Worm (Caenorhabditis elegans): ENCODE results near the gene W06F12.2.

W06F12.2 gene

DNA sequence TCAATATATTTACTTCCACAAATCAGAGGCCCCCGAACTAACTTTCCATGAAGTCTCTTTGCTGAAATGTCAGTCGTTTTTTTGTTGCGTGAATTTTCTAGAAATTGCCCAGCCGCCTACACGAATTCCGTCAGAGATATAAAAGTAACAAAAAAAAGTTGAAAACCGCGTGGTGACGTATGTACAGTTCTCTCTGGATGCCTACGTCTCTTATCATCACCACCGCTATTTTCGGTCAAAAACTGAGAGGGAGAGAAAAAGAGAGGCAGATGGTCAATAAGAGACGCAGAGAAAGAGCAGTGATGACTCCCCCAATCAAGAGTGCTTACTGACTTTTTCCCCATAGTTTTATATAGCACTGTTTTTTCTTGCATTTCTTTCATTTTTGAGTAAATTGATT is 37.4 kb downstream of the W06F12.2 start (continued):
- TF ChIP-seq pbrm-1 (GFP tag; IDR thresholded peaks at IDR 0.05) (0 out of 2 replicates have a peak, but pooled peaks have one; percentile 39), nhr-120 (GFP tag; IDR thresholded peaks at IDR 0.05) (no peak), nfyb-1 (GFP tag; IDR thresholded peaks at IDR 0.05) (peak; percentile 47; the same call in 1 of the 2 replicates), ZK185.1 (tag; optimal IDR thresholded peaks at IDR 0.05; ENCODE audit: poor library complexity, severe bottlenecking) (peak; percentile 55), zfh-2 (GFP tag; conservative IDR thresholded peaks at IDR 0.05) (no peak), sea-2 (GFP tag; IDR thresholded peaks at IDR 0.05) (no peak), mxl-1 (tag; optimal IDR thresholded peaks at IDR 0.05) (no peak), aptf-3 (GFP tag; IDR thresholded peaks at IDR 0.05) (no peak), B0035.1 (tag; optimal IDR thresholded peaks at IDR 0.05) (no peak), snpc-3.4 (tag; optimal IDR thresholded peaks at IDR 0.05) (no peak), him-1 (tag; optimal IDR thresholded peaks at IDR 0.05) (peak; percentile 87), ztf-3 (GFP tag; optimal IDR thresholded peaks at IDR 0.05) (peak; percentile 20), fkh-3 (tag; optimal IDR thresholded peaks at IDR 0.05) (no peak), ekl-4 (GFP tag; IDR thresholded peaks at IDR 0.05) (0 out of 2 replicates have a peak, but pooled peaks have one; percentile 50), F37B4.10 (GFP tag; IDR thresholded peaks at IDR 0.05) (no peak), hmg-1.2 (GFP tag; IDR thresholded peaks at IDR 0.05) (peak; percentile 63; the same call in 1 of the 2 replicates), ztf-26 (tag; optimal IDR thresholded peaks at IDR 0.05) (peak; percentile 54), unc-62 (GFP tag; optimal IDR thresholded peaks at IDR 0.05) (no peak), F55B11.4 (tag; optimal IDR thresholded peaks at IDR 0.05; ENCODE audit: borderline replicate concordance, insufficient read depth) (no peak), chd-7 (tag; optimal IDR thresholded peaks at IDR 0.05) (peak; percentile 43), atf-7 (tag; optimal IDR thresholded peaks at IDR 0.05) (peak; percentile 47), sdz-38 (tag; optimal IDR thresholded peaks at IDR 0.05) (no peak), cebp-2 (GFP tag; IDR thresholded peaks at IDR 0.05) (no peak), tlf-1 (GFP tag; optimal IDR thresholded peaks at IDR 0.05) (no peak), D2030.7 (GFP tag; IDR thresholded peaks at IDR 0.05) (no peak), attf-5 (GFP tag; optimal IDR thresholded peaks at IDR 0.05) (peak; percentile 83), F23B12.7 (tag; optimal IDR thresholded peaks at IDR 0.05; ENCODE audit: insufficient read depth) (peak; percentile 55), lin-54 (GFP tag; optimal IDR thresholded peaks at IDR 0.05) (peak; percentile 25)

- TF ChIP-seq tbx-9 (tag; optimal IDR thresholded peaks at IDR 0.05; ENCODE audit: borderline replicate concordance) (no peak), ztf-28 (GFP tag; IDR thresholded peaks at IDR 0.05) (no peak), C17E4.6 (GFP tag; IDR thresholded peaks at IDR 0.05) (no peak), ceh-58 (GFP tag; IDR thresholded peaks at IDR 0.05) (no peak), let-526 (GFP tag; IDR thresholded peaks at IDR 0.05) (no peak), T07F8.4 (tag; optimal IDR thresholded peaks at IDR 0.05) (no peak), F23B12.7 (tag; optimal IDR thresholded peaks at IDR 0.05; ENCODE audit: insufficient read depth) (no peak), ceh-91 (GFP tag; IDR thresholded peaks at IDR 0.05) (no peak), ztf-3 (GFP tag; optimal IDR thresholded peaks at IDR 0.05) (no peak)
Measured at ce11 chrIII:13693187-13693586, 38.3 kb downstream of the W06F12.2 start.

ce11 chrIII:13692555-13692954 is 38.9 kb downstream of the W06F12.2 start, which contains the start of gene cyn-2:
Gene cyn-2, plus strand, starts transcription at chrIII:13692668.
- TF ChIP-seq nhr-179 (tag; optimal IDR thresholded peaks at IDR 0.05) (no peak), ztf-3 (GFP tag; optimal IDR thresholded peaks at IDR 0.05) (no peak), ekl-4 (GFP tag; IDR thresholded peaks at IDR 0.05) (no peak), repo-1 (tag; optimal IDR thresholded peaks at IDR 0.05) (no peak), him-1 (tag; optimal IDR thresholded peaks at IDR 0.05) (no peak), lsl-1 (GFP tag; optimal IDR thresholded peaks at IDR 0.05) (no peak), atf-7 (tag; optimal IDR thresholded peaks at IDR 0.05) (no peak), hmg-20 (GFP tag; IDR thresholded peaks at IDR 0.05) (no peak), F49E8.2 (tag; optimal IDR thresholded peaks at IDR 0.05; ENCODE audit: insufficient read depth) (no peak), F57A8.1 (GFP tag; optimal IDR thresholded peaks at IDR 0.05) (no peak), B0336.3 (GFP tag; IDR thresholded peaks at IDR 0.05) (peak; percentile 56), sdz-38 (tag; optimal IDR thresholded peaks at IDR 0.05) (no peak), B0035.1 (tag; optimal IDR thresholded peaks at IDR 0.05) (peak; percentile 22), rec-8 (tag; optimal IDR thresholded peaks at IDR 0.05) (no peak), Y53F4B.3 (GFP tag; IDR thresholded peaks at IDR 0.05) (no peak), ccch-3 (GFP tag; optimal IDR thresholded peaks at IDR 0.05) (no peak), attf-6 (GFP tag; IDR thresholded peaks at IDR 0.05) (peak; percentile 61; the same call in 1 of the 2 replicates), D2030.7 (GFP tag; IDR thresholded peaks at IDR 0.05) (peak; percentile 25; the same call in 1 of the 2 replicates), zim-3 (tag; optimal IDR thresholded peaks at IDR 0.05) (no peak)
